Fruit fly (Drosophila melanogaster) whole organism, prepupa: ENCODE results near the gene nAChRalpha3.

Experiments
- CG6854 ChIP-seq: fragments of 200-800 bp; sonication (Bioruptor generic); optimal IDR thresholded peaks from 2 replicates; lab custom pipeline; 2017; ENCODE audit warnings: missing biosample characterization, mild to moderate bottlenecking, missing genetic modification characterization
- Hr39 ChIP-seq: fragments of 200-800 bp; sonication (Bioruptor generic); optimal IDR thresholded peaks from 2 replicates; lab custom pipeline; 2016; ENCODE audit warnings: missing biosample characterization, missing genetic modification characterization
- Lpt ChIP-seq: fragments of 200-800 bp; sonication (Bioruptor generic); optimal IDR thresholded peaks from 3 replicates; lab custom pipeline; 2016; ENCODE audit warnings: missing biosample characterization, missing genetic modification characterization
- Smox ChIP-seq: fragments of 200-800 bp; sonication (Bioruptor generic); optimal IDR thresholded peaks from 3 replicates; lab custom pipeline; 2016; ENCODE audit warnings: missing biosample characterization, missing genetic modification characterization
- dsx ChIP-seq: fragments of 200-800 bp; optimal IDR thresholded peaks from 3 replicates; lab custom pipeline; 2019; ENCODE audit warnings: missing biosample characterization, mild to moderate bottlenecking, missing genetic modification characterization, moderate library complexity; ENCODE audit not compliant: poor library complexity, severe bottlenecking
- spab ChIP-seq: fragments of 200-800 bp; sonication (Bioruptor generic); optimal IDR thresholded peaks from 2 replicates; lab custom pipeline; 2017; ENCODE audit warnings: missing biosample characterization, mild to moderate bottlenecking, missing genetic modification characterization, missing genetic modification reagents
- ss ChIP-seq, 2 experiments: fragments of 200-800 bp; sonication (Bioruptor generic); optimal IDR thresholded peaks; 2 replicates in 1 of 2; 3 replicates in 1 of 2; lab custom pipeline; 2017 to 2018; ENCODE audit warnings: mild to moderate bottlenecking in 2 of 2, missing biosample characterization in 2 of 2, missing genetic modification characterization in 2 of 2, moderate library complexity in 1 of 2
- vri ChIP-seq: fragments of 200-800 bp; sonication (Bioruptor generic); optimal IDR thresholded peaks from 3 replicates; lab custom pipeline; 2016; ENCODE audit warnings: missing biosample characterization, mild to moderate bottlenecking, missing genetic modification characterization

DNA sequence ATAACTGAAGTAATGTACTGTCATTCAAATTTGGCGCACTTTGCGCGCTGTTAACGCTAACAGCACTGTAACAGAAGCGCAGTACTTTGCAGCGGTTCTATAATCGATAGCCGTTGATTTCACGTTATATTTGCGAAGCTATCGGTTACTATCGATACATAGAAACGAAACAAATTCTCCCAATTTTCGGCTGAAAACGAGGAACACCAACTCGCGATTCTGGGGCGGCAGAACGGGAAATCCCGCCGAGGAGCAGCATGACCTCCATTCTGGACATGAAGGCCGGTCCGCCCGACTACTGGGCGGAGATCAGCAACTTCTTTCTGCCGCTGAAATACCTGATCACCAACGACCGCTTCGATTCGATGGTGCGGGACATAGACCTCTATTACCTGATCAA is 93.7 kb downstream of the nAChRalpha3 start, which contains the start of gene CG1636:
- no peak for TF ChIP-seq Smox (GFP tag; lab: Kevin White, UChicago)
- TF ChIP-seq dsx (GFP tag; lab: Kevin White, UChicago), result no peak
- TF ChIP-seq Hr39, result no peak
- no peak for TF ChIP-seq ss (GFP tag; optimal IDR thresholded peaks at IDR 0.05; lab: Kevin White, UChicago)
- no peak for TF ChIP-seq CG6854 (GFP tag; lab: Kevin White, UChicago)
- TF ChIP-seq Lpt (GFP tag; lab: Kevin White, UChicago), result no peak
- no peak for TF ChIP-seq vri (GFP tag; lab: Kevin White, UChicago)
- TF ChIP-seq spab (GFP tag; lab: Kevin White, UChicago), result no peak
